Fruit fly (Drosophila melanogaster): Measurements from ENCODE around the gene Capa.

dm6 chr3R:29866706-29867105, 47.4 kb downstream of the Capa start:
- TF ChIP-seq CG8478 (optimal IDR thresholded peaks at IDR 0.05) (no peak), CTCF (optimal IDR thresholded peaks at IDR 0.05) (no peak)

Measured in S2 (cell line).